Worm (Caenorhabditis elegans): ENCODE data around the gene scl-18.

DNA sequence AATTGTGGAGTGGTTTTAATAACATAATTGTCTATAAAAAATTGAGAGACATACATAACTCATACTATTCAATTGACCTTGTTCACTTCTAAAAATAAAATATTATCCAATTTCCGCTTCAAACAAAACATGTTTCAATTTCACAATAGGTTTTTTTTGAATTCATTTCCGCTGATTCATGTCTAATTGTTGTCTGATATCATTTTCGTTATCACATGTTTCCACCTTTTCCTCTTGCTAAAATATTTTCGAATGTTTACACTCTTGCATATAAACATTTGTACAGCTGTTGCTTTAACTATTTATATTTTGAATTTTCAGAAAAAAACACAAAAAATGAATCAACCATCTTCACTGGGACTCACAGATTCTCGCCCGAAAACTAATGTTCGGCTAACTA is 8.9 kb downstream of the scl-18 start, which contains the start of gene gem-4:
- TF ChIP-seq ceh-28 (tag; optimal IDR thresholded peaks at IDR 0.05), result no peak
- TF ChIP-seq lin-39 (tag; optimal IDR thresholded peaks at IDR 0.05), result no peak
- TF ChIP-seq fos-1 (tag; optimal IDR thresholded peaks at IDR 0.05), result no peak
- TF ChIP-seq dpl-1 (GFP tag; optimal IDR thresholded peaks at IDR 0.05), result no peak
- TF ChIP-seq tag-97 (GFP tag; IDR thresholded peaks at IDR 0.05), result no peak
- TF ChIP-seq lsy-2 (tag; optimal IDR thresholded peaks at IDR 0.05), result no peak
- no peak for TF ChIP-seq unc-62 (GFP tag; optimal IDR thresholded peaks at IDR 0.05 in 1 of 2)
- no peak for TF ChIP-seq unc-62 (tag; optimal IDR thresholded peaks at IDR 0.05)
- TF ChIP-seq nhr-48 (tag; optimal IDR thresholded peaks at IDR 0.05), result no peak
- no peak for TF ChIP-seq dmd-6 (GFP tag; IDR thresholded peaks at IDR 0.05)
- TF ChIP-seq nhr-77 (tag; optimal IDR thresholded peaks at IDR 0.05), result no peak
- no peak for TF ChIP-seq pha-4 (GFP tag; IDR thresholded peaks at IDR 0.05)
- no peak for TF ChIP-seq pha-4 (tag; optimal IDR thresholded peaks at IDR 0.05)
- TF ChIP-seq D1046.2 (GFP tag; IDR thresholded peaks at IDR 0.05), result no peak
- no peak for TF ChIP-seq nhr-102 (tag; optimal IDR thresholded peaks at IDR 0.05)

Data from whole organism, L4 larva.